Worm (Caenorhabditis elegans): ENCODE results near the gene nhr-189.

DNA sequence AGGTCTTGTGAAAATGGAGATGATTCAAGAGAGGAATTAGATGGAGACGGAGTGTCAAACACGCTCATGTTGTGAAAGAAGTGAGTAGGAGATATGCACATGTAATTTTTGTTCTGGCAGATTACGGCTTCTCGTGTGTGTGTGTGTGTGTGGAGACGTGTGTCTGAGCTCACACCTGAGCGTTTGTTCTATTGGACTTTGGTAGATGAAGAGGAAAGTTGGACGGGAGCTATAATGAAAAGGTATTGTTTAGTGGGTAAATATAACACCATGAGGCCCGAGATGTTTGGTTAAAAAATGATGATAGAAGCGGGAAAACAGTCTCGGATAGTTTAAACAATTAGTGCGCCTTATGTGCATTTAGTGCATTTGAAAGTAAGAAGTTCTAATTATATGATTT is 8.9 kb upstream of the nhr-189 start, which contains the start of gene nhr-157:
- TF ChIP-seq nhr-28 (tag; optimal IDR thresholded peaks at IDR 0.05) (no peak), unc-62 (GFP tag; optimal IDR thresholded peaks at IDR 0.05) (no peak), lin-15B (tag; optimal IDR thresholded peaks at IDR 0.05) (no peak), mdl-1 (tag; optimal IDR thresholded peaks at IDR 0.05) (no peak), nhr-11 (tag; optimal IDR thresholded peaks at IDR 0.05) (no peak), snpc-4 (tag; optimal IDR thresholded peaks at IDR 0.05) (no peak), lsy-2 (tag; optimal IDR thresholded peaks at IDR 0.05) (no peak), fos-1 (tag; optimal IDR thresholded peaks at IDR 0.05) (no peak), lin-39 (tag; optimal IDR thresholded peaks at IDR 0.05) (no peak), zip-4 (GFP tag; optimal IDR thresholded peaks at IDR 0.05) (no peak), egl-27 (tag; optimal IDR thresholded peaks at IDR 0.05) (no peak)
